Fruit fly (Drosophila melanogaster): ENCODE data around the gene CG11664.

- TF ChIP-seq Pif1B (GFP tag; optimal IDR thresholded peaks at IDR 0.05): no peak
- no peak for TF ChIP-seq CG32121 (GFP tag; IDR thresholded peaks at IDR 0.05)
- TF ChIP-seq gl (tag; optimal IDR thresholded peaks at IDR 0.05): no peak
- no peak for TF ChIP-seq rn (GFP tag; IDR thresholded peaks at IDR 0.05)
- TF ChIP-seq CG8159 (tag; optimal IDR thresholded peaks at IDR 0.05): no peak
- no peak for TF ChIP-seq CG17806 (tag; optimal IDR thresholded peaks at IDR 0.05)
- no peak for TF ChIP-seq CG13204 (GFP tag; optimal IDR thresholded peaks at IDR 0.05)
- no peak for TF ChIP-seq D1 (tag; optimal IDR thresholded peaks at IDR 0.05)
- TF ChIP-seq CG34367 (tag; optimal IDR thresholded peaks at IDR 0.05): no peak
- TF ChIP-seq Pif1A (GFP tag; optimal IDR thresholded peaks at IDR 0.05): no peak
Observed at dm6 chrX:875432-875831, at the start of gene CG11664.

Measured in whole organism, pupa.